Worm (Caenorhabditis elegans): ENCODE results near the gene sec-16A.1.

DNA sequence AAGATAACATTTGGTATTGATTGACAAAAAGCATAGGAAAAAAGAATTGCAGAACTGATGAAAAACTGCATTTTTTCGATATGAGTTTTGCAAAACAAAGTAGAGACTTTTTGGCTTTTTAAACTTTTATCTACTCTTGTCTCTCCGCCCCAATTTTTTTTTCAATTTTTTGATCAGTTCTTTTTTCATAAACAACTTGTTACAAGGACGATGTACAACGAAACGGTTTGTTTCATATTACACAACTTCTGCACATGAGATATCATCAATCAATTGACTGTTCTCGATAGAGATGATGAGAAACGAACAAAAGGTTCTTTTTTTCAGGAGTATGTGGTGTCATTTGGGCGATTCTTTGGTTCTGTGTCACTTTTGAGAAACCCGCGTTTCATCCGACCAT lies 13.0 kb downstream of the sec-16A.1 start, which contains the start of gene ZK512.7:
- TF ChIP-seq nhr-237 (tag; optimal IDR thresholded peaks at IDR 0.05) (no peak), nhr-11 (tag; optimal IDR thresholded peaks at IDR 0.05) (no peak), nhr-12 (tag; optimal IDR thresholded peaks at IDR 0.05) (no peak), nhr-28 (tag; optimal IDR thresholded peaks at IDR 0.05) (no peak)

Measured in whole organism, L3 larva.